Worm (Caenorhabditis elegans) whole organism, late embryonic: Measurements from ENCODE around the gene srg-33.

Source experiments
- C08G9.2 ChIP-seq: sonication (generic microtip); optimal IDR thresholded peaks from 2 replicates; lab custom pipeline; 2016; ENCODE audit warnings: mild to moderate bottlenecking, missing genetic modification characterization, moderate library complexity, missing compliant biosample characterization
- F13H6.1 ChIP-seq: sonication (generic microtip); optimal IDR thresholded peaks from 2 replicates; lab custom pipeline; 2016; ENCODE audit warnings: missing genetic modification characterization, missing compliant biosample characterization
- K02D7.2 ChIP-seq: sonication (generic microtip); optimal IDR thresholded peaks from 2 replicates; lab custom pipeline; 2017; ENCODE audit warnings: mild to moderate bottlenecking, missing genetic modification characterization, missing compliant biosample characterization
- K09A11.1 ChIP-seq: sonication (generic microtip); optimal IDR thresholded peaks from 2 replicates; lab custom pipeline; 2017; ENCODE audit warnings: antibody characterized with exemption, mild to moderate bottlenecking, missing genetic modification characterization, missing compliant biosample characterization; ENCODE audit not compliant: insufficient read depth
- ceh-14 ChIP-seq: sonication (generic microtip); optimal IDR thresholded peaks from 2 replicates; lab custom pipeline; 2016; ENCODE audit warnings: missing genotype, missing genetic modification characterization, missing compliant biosample characterization
- ceh-2 ChIP-seq: sonication (generic microtip); optimal IDR thresholded peaks from 2 replicates; lab custom pipeline; 2016; ENCODE audit warnings: missing genotype, missing genetic modification characterization, missing compliant biosample characterization
- ceh-30 ChIP-seq: fragments of 150-350 bp; optimal IDR thresholded peaks from 2 replicates; lab custom pipeline; 2014; ENCODE audit warnings: missing biosample characterization, missing genetic modification characterization
- ceh-31 ChIP-seq: sonication (generic microtip); optimal IDR thresholded peaks from 2 replicates; lab custom pipeline; 2016; ENCODE audit warnings: missing genetic modification characterization, missing compliant biosample characterization
- ceh-34 ChIP-seq: sonication (generic microtip); optimal IDR thresholded peaks from 2 replicates; lab custom pipeline; 2016; ENCODE audit warnings: mild to moderate bottlenecking, missing genetic modification characterization, missing compliant biosample characterization
- ceh-9 ChIP-seq: sonication (generic microtip); optimal IDR thresholded peaks from 2 replicates; lab custom pipeline; 2016; ENCODE audit warnings: mild to moderate bottlenecking, missing genetic modification characterization, inconsistent platforms, missing compliant biosample characterization
- dve-1 ChIP-seq: sonication (generic microtip); optimal IDR thresholded peaks from 2 replicates; lab custom pipeline; 2017; ENCODE audit warnings: antibody characterized with exemption, mild to moderate bottlenecking, missing genetic modification characterization, missing compliant biosample characterization
- elt-2 ChIP-seq: sonication (generic microtip); optimal IDR thresholded peaks from 2 replicates; lab custom pipeline; 2016; ENCODE audit warnings: missing genetic modification reagents, missing genetic modification characterization, missing compliant biosample characterization
- elt-4 ChIP-seq: sonication (generic microtip); optimal IDR thresholded peaks from 2 replicates; lab custom pipeline; 2016; ENCODE audit warnings: missing genetic modification characterization, missing compliant biosample characterization
- eyg-1 ChIP-seq: sonication (generic microtip); optimal IDR thresholded peaks from 2 replicates; lab custom pipeline; 2016; ENCODE audit warnings: missing genotype, missing genetic modification characterization, missing compliant biosample characterization
- fkh-6 ChIP-seq: sonication (generic microtip); optimal IDR thresholded peaks from 2 replicates; lab custom pipeline; 2016; ENCODE audit warnings: missing genetic modification characterization, missing compliant biosample characterization
- hlh-13 ChIP-seq: fragments of 200-800 bp; sonication (Bioruptor generic); optimal IDR thresholded peaks from 2 replicates; lab custom pipeline; 2018; ENCODE audit warnings: mild to moderate bottlenecking, missing genetic modification characterization, missing compliant biosample characterization
- hlh-15 ChIP-seq: sonication (generic microtip); optimal IDR thresholded peaks from 2 replicates; lab custom pipeline; 2016; ENCODE audit warnings: missing genetic modification characterization, missing compliant biosample characterization
- hlh-30 ChIP-seq: sonication (generic microtip); optimal IDR thresholded peaks from 2 replicates; lab custom pipeline; 2017; ENCODE audit warnings: antibody characterized with exemption, missing genetic modification characterization, missing compliant biosample characterization; ENCODE audit not compliant: insufficient read depth
- hlh-6 ChIP-seq: sonication (generic microtip); optimal IDR thresholded peaks from 2 replicates; lab custom pipeline; 2016; ENCODE audit warnings: missing genotype, missing genetic modification characterization, missing compliant biosample characterization
- madf-2 ChIP-seq: sonication (generic microtip); optimal IDR thresholded peaks from 2 replicates; lab custom pipeline; 2017; ENCODE audit warnings: missing genetic modification characterization, missing compliant biosample characterization
- nfya-1 ChIP-seq: sonication (generic microtip); optimal IDR thresholded peaks from 2 replicates; lab custom pipeline; 2017; ENCODE audit warnings: missing genetic modification characterization, mild to moderate bottlenecking, missing compliant biosample characterization, antibody characterized with exemption, moderate library complexity
- npax-4 ChIP-seq: sonication (generic microtip); optimal IDR thresholded peaks from 2 replicates; lab custom pipeline; 2016; ENCODE audit warnings: missing genetic modification characterization, missing compliant biosample characterization
- odd-2 ChIP-seq: sonication (generic microtip); optimal IDR thresholded peaks from 2 replicates; lab custom pipeline; 2017; ENCODE audit warnings: antibody characterized with exemption, mild to moderate bottlenecking, missing genetic modification characterization, missing compliant biosample characterization
- pag-3 ChIP-seq: sonication (generic microtip); optimal IDR thresholded peaks from 2 replicates; lab custom pipeline; 2016; ENCODE audit warnings: missing compliant biosample characterization, missing genetic modification characterization, borderline replicate concordance
- pat-9 ChIP-seq: fragments of 200-800 bp; sonication (Bioruptor generic); optimal IDR thresholded peaks from 2 replicates; lab custom pipeline; 2018; ENCODE audit warnings: mild to moderate bottlenecking, missing genetic modification characterization, moderate library complexity, missing compliant biosample characterization
- pax-1 ChIP-seq: fragments of 150-350 bp; optimal IDR thresholded peaks from 2 replicates; lab custom pipeline; 2014; ENCODE audit warnings: missing biosample characterization, missing genetic modification characterization
- pha-4 ChIP-seq: fragments of 150-350 bp; optimal IDR thresholded peaks from 2 replicates; lab custom pipeline; 2018; ENCODE audit warnings: missing biosample characterization, missing genetic modification reagents, missing genetic modification characterization
- pqm-1 ChIP-seq: sonication (generic microtip); optimal IDR thresholded peaks from 2 replicates; lab custom pipeline; 2016; ENCODE audit warnings: missing genetic modification characterization, missing compliant biosample characterization
- sox-2 ChIP-seq: fragments of 200-800 bp; sonication (Bioruptor generic); IDR thresholded peaks from 2 replicates; pipeline ENCODE4 v1.3.6; 2022; ENCODE audit warnings: missing genetic modification reagents, missing genetic modification characterization, missing compliant biosample characterization
- syd-9 ChIP-seq: sonication (generic microtip); optimal IDR thresholded peaks from 2 replicates; lab custom pipeline; 2016; ENCODE audit warnings: mild to moderate bottlenecking, missing genetic modification characterization, moderate library complexity, missing compliant biosample characterization
- tbx-7 ChIP-seq: sonication (generic microtip); optimal IDR thresholded peaks from 2 replicates; lab custom pipeline; 2016; ENCODE audit warnings: missing genotype, missing genetic modification characterization, missing compliant biosample characterization
- unc-42 ChIP-seq: sonication (generic microtip); optimal IDR thresholded peaks from 2 replicates; lab custom pipeline; 2016; ENCODE audit warnings: missing genotype, missing genetic modification characterization, missing compliant biosample characterization
- unc-55 ChIP-seq: sonication (generic microtip); optimal IDR thresholded peaks from 2 replicates; lab custom pipeline; 2017; ENCODE audit warnings: missing biosample characterization, missing genetic modification reagents, missing genetic modification characterization

srg-33 gene

ce11 chrV:8263941-8264340 lies 27.9 kb upstream of the srg-33 start, which contains the start of gene C16D9.9:
Gene C16D9.9 (plus strand): TSS chrV:8264241.
- TF ChIP-seq pqm-1 (tag; lab: Kevin White, UChicago) (no peak), C08G9.2 (tag; lab: Kevin White, UChicago) (no peak), syd-9 (no peak), madf-2 (no peak), nfya-1 (tag; lab: Kevin White, UChicago) (no peak), fkh-6 (tag; lab: Kevin White, UChicago) (no peak), hlh-6 (tag; lab: Kevin White, UChicago) (no peak), tbx-7 (tag; lab: Kevin White, UChicago) (no peak), unc-55 (GFP tag; lab: Kevin White, UChicago) (no peak), pax-1 (tag; lab: Kevin White, UChicago) (no peak), ceh-34 (tag; lab: Kevin White, UChicago) (no peak), odd-2 (tag; lab: Kevin White, UChicago) (no peak)

ce11 chrV:8266232-8266631 lies 25.6 kb upstream of the srg-33 start, which contains the start of gene F21F8.5:
Gene F21F8.5 (minus strand): TSS chrV:8266332.
- TF ChIP-seq eyg-1 (tag; lab: Kevin White, UChicago), result no peak

DNA sequence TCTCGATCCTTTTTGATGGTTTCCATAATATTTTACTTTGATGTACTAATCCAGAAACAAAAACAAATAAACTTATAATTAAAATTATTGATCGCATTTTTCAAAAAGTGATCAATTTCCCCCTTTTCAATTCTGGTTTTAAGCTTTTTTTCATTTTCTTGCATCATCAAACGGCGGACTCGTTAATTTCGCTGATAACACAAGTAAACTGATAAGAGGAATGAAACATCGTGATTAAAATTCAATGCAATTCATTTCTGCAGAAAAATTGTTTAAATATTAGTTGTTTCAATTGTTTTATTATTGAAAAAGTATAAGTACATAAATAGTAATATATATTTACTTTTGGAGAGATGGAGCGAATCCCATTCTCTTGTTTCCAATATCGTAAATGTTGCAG lies 24.6 kb upstream of the srg-33 start:
- TF ChIP-seq elt-2 (tag; lab: Kevin White, UChicago), result peak; percentile 77
- no peak for TF ChIP-seq ceh-34 (tag; lab: Kevin White, UChicago)

DNA sequence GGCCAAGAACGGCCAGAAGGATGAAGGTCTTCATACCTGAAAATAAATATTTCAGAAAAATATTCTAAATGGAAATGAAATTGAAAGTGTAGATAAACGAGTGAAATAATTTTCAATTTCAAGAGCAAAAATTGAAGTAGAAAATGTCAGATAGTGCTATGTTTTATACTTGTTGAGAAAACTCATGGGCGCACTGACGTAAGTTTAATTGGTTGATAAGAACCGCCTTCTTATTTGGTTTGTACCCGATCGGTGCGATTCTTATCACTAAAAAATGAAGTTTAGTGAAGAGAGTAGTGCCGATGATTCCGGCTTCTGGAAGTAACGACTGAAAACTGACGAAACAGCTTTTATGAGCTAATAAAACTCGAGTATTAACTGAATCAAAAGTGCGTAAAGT lies 23.0 kb upstream of the srg-33 start, which contains the start of the genes asp-6 and asp-12:
TSS of gene asp-6 (minus strand) at position 36 of the 400 bp plus-strand sequence.
TSS of gene asp-12 (plus strand) at position 309 of the 400 bp plus-strand sequence.
- TF ChIP-seq pqm-1 (tag; lab: Kevin White, UChicago) (peak; percentile 2), C08G9.2 (tag; lab: Kevin White, UChicago) (no peak), elt-2 (tag; lab: Kevin White, UChicago) (peak; percentile 46)

ce11 chrV:8269878-8270277 lies 22.0 kb upstream of the srg-33 start:
- TF ChIP-seq pax-1 (tag; lab: Kevin White, UChicago) (no peak), hlh-30 (tag; lab: Kevin White, UChicago) (no peak), ceh-2 (tag; lab: Kevin White, UChicago) (no peak), hlh-15 (tag; lab: Kevin White, UChicago) (no peak), K09A11.1 (no peak), K02D7.2 (tag; lab: Kevin White, UChicago) (no peak), F13H6.1 (tag; lab: Kevin White, UChicago) (no peak), npax-4 (tag; lab: Kevin White, UChicago) (no peak), ceh-30 (tag; lab: Kevin White, UChicago) (no peak), dve-1 (tag; lab: Kevin White, UChicago) (no peak), C08G9.2 (tag; lab: Kevin White, UChicago) (no peak), hlh-13 (GFP tag; lab: Kevin White, UChicago) (no peak), ceh-31 (tag; lab: Kevin White, UChicago) (no peak), elt-4 (tag; lab: Kevin White, UChicago) (no peak), pat-9 (tag; lab: Kevin White, UChicago) (no peak), ceh-9 (tag; lab: Kevin White, UChicago) (no peak), unc-42 (tag; lab: Kevin White, UChicago) (no peak)

ce11 chrV:8271395-8271794 lies 20.5 kb upstream of the srg-33 start:
- TF ChIP-seq K02D7.2 (tag; lab: Kevin White, UChicago) (no peak), unc-42 (tag; lab: Kevin White, UChicago) (no peak), nfya-1 (tag; lab: Kevin White, UChicago) (no peak), pax-1 (tag; lab: Kevin White, UChicago) (no peak), pqm-1 (tag; lab: Kevin White, UChicago) (no peak), unc-55 (GFP tag; lab: Kevin White, UChicago) (no peak), tbx-7 (tag; lab: Kevin White, UChicago) (no peak), sox-2 (GFP tag; lab: Robert Waterston, UW) (no peak), pag-3 (tag; lab: Kevin White, UChicago) (no peak), pha-4 (no peak), ceh-14 (tag; lab: Kevin White, UChicago) (no peak)
